Fruit fly (Drosophila melanogaster): Measurements from ENCODE around the gene CG13901.

The CG13901 gene

dm6 chr3L:820332-820731 is 17.3 kb downstream of the CG13901 start (continued):
- TF ChIP-seq CG8944 (GFP tag; optimal IDR thresholded peaks at IDR 0.05) (peak; percentile 18), Nf-YB (GFP tag; optimal IDR thresholded peaks at IDR 0.05) (peak; percentile 20), ems (GFP tag; optimal IDR thresholded peaks at IDR 0.05) (peak; percentile 33), crc (GFP tag; optimal IDR thresholded peaks at IDR 0.05) (no peak), dmrt99B (tag; optimal IDR thresholded peaks at IDR 0.05) (peak; percentile 85), mam (GFP tag; optimal IDR thresholded peaks at IDR 0.05) (peak; percentile 19), hbn (GFP tag; IDR thresholded peaks at IDR 0.05; ENCODE audit: partially characterized antibody) (no peak), chinmo (GFP tag; IDR thresholded peaks at IDR 0.05; ENCODE audit: partially characterized antibody) (no peak), schlank (tag; optimal IDR thresholded peaks at IDR 0.05) (no peak), GATAe (GFP tag; conservative IDR thresholded peaks at IDR 0.05) (no peak), CG14965 (GFP tag; optimal IDR thresholded peaks at IDR 0.05; ENCODE audit: borderline replicate concordance) (no peak), al (GFP tag; IDR thresholded peaks at IDR 0.05) (peak; percentile 38), CG12769 (tag; optimal IDR thresholded peaks at IDR 0.05) (no peak), CG4424 (GFP tag; optimal IDR thresholded peaks at IDR 0.05) (peak; percentile 67), HHEX (GFP tag; optimal IDR thresholded peaks at IDR 0.05) (peak; percentile 64), Taf1 (GFP tag; IDR thresholded peaks at IDR 0.05) (no peak), CG6175 (GFP tag; IDR thresholded peaks at IDR 0.05) (no peak), CG14441 (GFP tag; IDR thresholded peaks at IDR 0.05) (peak; percentile 78), z (GFP tag; IDR thresholded peaks at IDR 0.05) (no peak), Dp (GFP tag; optimal IDR thresholded peaks at IDR 0.05) (no peak), Gug (GFP tag; IDR thresholded peaks at IDR 0.05) (peak; percentile 19; the same call in 1 of the 4 replicates), tna (GFP tag; IDR thresholded peaks at IDR 0.05; ENCODE audit: partially characterized antibody) (no peak), CG14014 (GFP tag; IDR thresholded peaks at IDR 0.05) (peak; percentile 78), Hand (GFP tag; optimal IDR thresholded peaks at IDR 0.05) (no peak), h (optimal IDR thresholded peaks at IDR 0.05) (no peak), CG13894 (tag; optimal IDR thresholded peaks at IDR 0.05) (no peak), Hr39 (optimal IDR thresholded peaks at IDR 0.05) (no peak), CG17385 (GFP tag; optimal IDR thresholded peaks at IDR 0.05) (peak; percentile 69), pum (GFP tag; optimal IDR thresholded peaks at IDR 0.05) (no peak), odd (GFP tag; optimal IDR thresholded peaks at IDR 0.05) (peak; percentile 53), Hr51 (GFP tag; optimal IDR thresholded peaks at IDR 0.05) (peak; percentile 22 to 83), CG7372 (GFP tag; IDR thresholded peaks at IDR 0.05) (no peak; the same call in 1 of the 2 replicates), CG10543 (GFP tag; optimal IDR thresholded peaks at IDR 0.05) (no peak), Dip2 (GFP tag; IDR thresholded peaks at IDR 0.05) (no peak), gcm2 (GFP tag; optimal IDR thresholded peaks at IDR 0.05) (no peak), CG17361 (GFP tag; IDR thresholded peaks at IDR 0.05) (peak; percentile 66; the same call in 2 of the 3 replicates), bbx (GFP tag; IDR thresholded peaks at IDR 0.05; ENCODE audit: partially characterized antibody) (no peak), Drgx (GFP tag; IDR thresholded peaks at IDR 0.05) (peak; percentile 90), zen2 (GFP tag; IDR thresholded peaks at IDR 0.05; ENCODE audit: partially characterized antibody) (no peak), CG10366 (GFP tag; IDR thresholded peaks at IDR 0.05) (peak; percentile 78), gem (tag; optimal IDR thresholded peaks at IDR 0.05) (peak; percentile 85), nerfin-1 (tag; optimal IDR thresholded peaks at IDR 0.05) (peak; percentile 58), hb (GFP tag; IDR thresholded peaks at IDR 0.05; ENCODE audit: partially characterized antibody) (no peak), CG14667 (GFP tag; IDR thresholded peaks at IDR 0.05) (no peak; the same call in 1 of the 2 replicates), dati (GFP tag; IDR thresholded peaks at IDR 0.05) (no peak), Dref (GFP tag; IDR thresholded peaks at IDR 0.05) (no peak), CTCF (GFP tag; optimal IDR thresholded peaks at IDR 0.05) (no peak), klu (GFP tag; IDR thresholded peaks at IDR 0.05) (no peak), CG3065 (GFP tag; optimal IDR thresholded peaks at IDR 0.05) (no peak), CG34376 (GFP tag; optimal IDR thresholded peaks at IDR 0.05) (no peak), Elba2 (GFP tag; optimal IDR thresholded peaks at IDR 0.05) (no peak), Max (GFP tag; optimal IDR thresholded peaks at IDR 0.05) (peak; percentile 57), CG12104 (GFP tag; optimal IDR thresholded peaks at IDR 0.05) (no peak)

Measured in whole organism, embryonic.